Fruit fly (Drosophila melanogaster) whole organism, embryonic: ENCODE results near the gene CG15418.

Experiments used
- Ada2b ChIP-seq: fragments of 200-800 bp; sonication (Bioruptor generic); IDR thresholded peaks from 2 replicates; pipeline ENCODE4 v1.3.6; 2022; ENCODE audit warnings: missing biosample characterization, missing genetic modification characterization
- CG10267 ChIP-seq: fragments of 200-800 bp; sonication (Bioruptor generic); optimal IDR thresholded peaks from 2 replicates; lab custom pipeline; 2018; ENCODE audit warnings: missing biosample characterization, mild to moderate bottlenecking, missing genetic modification characterization, moderate library complexity
- CG10565 ChIP-seq: fragments of 200-800 bp; sonication (Bioruptor generic); optimal IDR thresholded peaks from 3 replicates; lab custom pipeline; 2016; ENCODE audit warnings: missing biosample characterization, mild to moderate bottlenecking, missing genetic modification characterization
- CG10959 ChIP-seq: fragments of 200-800 bp; sonication (Bioruptor generic); IDR thresholded peaks from 2 replicates; pipeline ENCODE4 v1.3.6; 2022; ENCODE audit warnings: missing biosample characterization, missing genetic modification characterization
- CG11504 ChIP-seq: fragments of 200-800 bp; sonication (Bioruptor generic); optimal IDR thresholded peaks from 3 replicates; lab custom pipeline; 2019; ENCODE audit warnings: missing biosample characterization, mild to moderate bottlenecking, missing genetic modification characterization, moderate library complexity
- CG12236 ChIP-seq: fragments of 200-800 bp; sonication (Bioruptor generic); optimal IDR thresholded peaks from 2 replicates; lab custom pipeline; 2016; ENCODE audit warnings: missing biosample characterization, missing genetic modification characterization
- CG13123 ChIP-seq: fragments of 200-800 bp; sonication (Bioruptor generic); optimal IDR thresholded peaks from 2 replicates; lab custom pipeline; 2016; ENCODE audit warnings: missing biosample characterization, missing genetic modification characterization
- CG13287 ChIP-seq: fragments of 200-800 bp; sonication (Bioruptor generic); IDR thresholded peaks from 2 replicates; pipeline ENCODE4 v1.3.6; 2022; ENCODE audit warnings: missing biosample characterization, missing genetic modification characterization; ENCODE audit not compliant: partially characterized antibody
- CG14014 ChIP-seq: fragments of 200-800 bp; sonication (Bioruptor generic); IDR thresholded peaks from 2 replicates; pipeline ENCODE4 v1.3.6; 2022; ENCODE audit warnings: missing biosample characterization, missing genetic modification characterization
- CG15479 ChIP-seq: fragments of 200-800 bp; sonication (Bioruptor generic); optimal IDR thresholded peaks from 3 replicates; lab custom pipeline; 2019; ENCODE audit warnings: missing biosample characterization, mild to moderate bottlenecking, missing genetic modification characterization, moderate library complexity
- CG18764 ChIP-seq: fragments of 200-800 bp; sonication (Bioruptor generic); optimal IDR thresholded peaks from 3 replicates; lab custom pipeline; 2016; ENCODE audit warnings: missing biosample characterization, missing genetic modification characterization
- CG2202 ChIP-seq: fragments of 200-800 bp; sonication (Bioruptor generic); optimal IDR thresholded peaks from 2 replicates; lab custom pipeline; 2018; ENCODE audit warnings: missing biosample characterization, mild to moderate bottlenecking, missing genetic modification characterization
- CG2678 ChIP-seq: fragments of 200-800 bp; sonication (Bioruptor generic); optimal IDR thresholded peaks from 3 replicates; lab custom pipeline; 2019; ENCODE audit warnings: missing biosample characterization, mild to moderate bottlenecking, missing genetic modification characterization, moderate library complexity
- CG30020 ChIP-seq: fragments of 200-800 bp; optimal IDR thresholded peaks from 2 replicates; lab custom pipeline; 2019; ENCODE audit warnings: missing biosample characterization, mild to moderate bottlenecking, missing genetic modification characterization, moderate library complexity
- CG3163 ChIP-seq: fragments of 200-800 bp; sonication (Bioruptor generic); optimal IDR thresholded peaks from 3 replicates; lab custom pipeline; 2016; ENCODE audit warnings: missing biosample characterization, missing genetic modification characterization
- CG3281 ChIP-seq: fragments of 200-800 bp; sonication (Bioruptor generic); optimal IDR thresholded peaks from 3 replicates; lab custom pipeline; 2017; ENCODE audit warnings: missing biosample characterization, mild to moderate bottlenecking, missing genetic modification characterization
- CG4328 ChIP-seq: fragments of 200-800 bp; sonication (Bioruptor generic); optimal IDR thresholded peaks from 3 replicates; lab custom pipeline; 2017; ENCODE audit warnings: missing biosample characterization, missing genetic modification reagents, missing genetic modification characterization
- CG4404 ChIP-seq: fragments of 200-800 bp; sonication (Bioruptor generic); IDR thresholded peaks from 2 replicates; pipeline ENCODE4 v1.3.6; 2022; ENCODE audit warnings: missing biosample characterization, missing genetic modification characterization
- CG4424 ChIP-seq: fragments of 200-800 bp; sonication (Bioruptor generic); optimal IDR thresholded peaks from 3 replicates; lab custom pipeline; 2016; ENCODE audit warnings: missing biosample characterization, missing genetic modification characterization
- CG4854 ChIP-seq: fragments of 200-800 bp; sonication (Bioruptor generic); optimal IDR thresholded peaks from 2 replicates; lab custom pipeline; 2016; ENCODE audit warnings: missing biosample characterization, missing genetic modification characterization, inconsistent platforms
- CG7372 ChIP-seq: fragments of 200-800 bp; sonication (Bioruptor generic); IDR thresholded peaks from 2 replicates; pipeline ENCODE4 v1.3.6; 2022; ENCODE audit warnings: missing biosample characterization, missing genetic modification characterization
- CG8281 ChIP-seq: fragments of 200-800 bp; sonication (Bioruptor generic); optimal IDR thresholded peaks from 2 replicates; lab custom pipeline; 2018; ENCODE audit warnings: missing biosample characterization, mild to moderate bottlenecking, missing genetic modification characterization, moderate library complexity
- CG8290 ChIP-seq, 3 experiments: fragments of 200-800 bp; sonication (Bioruptor generic); optimal IDR thresholded peaks; 2 replicates each; lab custom pipeline; 2016 to 2019; ENCODE audit warnings: missing biosample characterization in 3 of 3, missing genetic modification characterization in 3 of 3, mild to moderate bottlenecking in 2 of 3, moderate library complexity in 1 of 3
- CG8359 ChIP-seq: fragments of 200-800 bp; sonication (Bioruptor generic); optimal IDR thresholded peaks from 2 replicates; lab custom pipeline; 2017; ENCODE audit warnings: missing biosample characterization, mild to moderate bottlenecking, missing genetic modification characterization, borderline replicate concordance
- CG8924 ChIP-seq: fragments of 200-800 bp; optimal IDR thresholded peaks from 3 replicates; lab custom pipeline; 2019; ENCODE audit warnings: missing biosample characterization, mild to moderate bottlenecking, missing genetic modification characterization, moderate library complexity
- CG9727 ChIP-seq: fragments of 200-800 bp; sonication (Bioruptor generic); optimal IDR thresholded peaks from 3 replicates; lab custom pipeline; 2017; ENCODE audit warnings: missing biosample characterization, mild to moderate bottlenecking, missing genetic modification characterization
- CrebB ChIP-seq: fragments of 200-800 bp; sonication (Bioruptor generic); optimal IDR thresholded peaks from 3 replicates; lab custom pipeline; 2018; ENCODE audit warnings: missing biosample characterization, mild to moderate bottlenecking, missing genetic modification characterization
- Dad ChIP-seq: fragments of 200-800 bp; sonication (Bioruptor generic); optimal IDR thresholded peaks from 3 replicates; lab custom pipeline; 2016; ENCODE audit warnings: missing biosample characterization, missing genetic modification characterization
- HLHmδ ChIP-seq: fragments of 200-800 bp; sonication (Bioruptor generic); optimal IDR thresholded peaks from 2 replicates; lab custom pipeline; 2018; ENCODE audit warnings: missing biosample characterization, mild to moderate bottlenecking, missing genetic modification characterization, moderate library complexity
- Hand ChIP-seq: fragments of 200-800 bp; sonication (Bioruptor generic); optimal IDR thresholded peaks from 2 replicates; lab custom pipeline; 2017; ENCODE audit warnings: mild to moderate bottlenecking, missing biosample characterization, missing genetic modification reagents, missing genetic modification characterization
- Mrtf ChIP-seq: fragments of 200-800 bp; sonication (Bioruptor generic); IDR thresholded peaks from 3 replicates; pipeline ENCODE4 v1.3.6; 2022; ENCODE audit warnings: missing biosample characterization, missing genetic modification characterization
- Myb ChIP-seq: fragments of 200-800 bp; sonication (Bioruptor generic); optimal IDR thresholded peaks from 2 replicates; lab custom pipeline; 2016; ENCODE audit warnings: missing biosample characterization, missing genetic modification characterization
- Nf-YB ChIP-seq: fragments of 200-800 bp; sonication (Bioruptor generic); optimal IDR thresholded peaks from 3 replicates; lab custom pipeline; 2019; ENCODE audit warnings: missing biosample characterization, mild to moderate bottlenecking, missing genetic modification characterization, moderate library complexity
- Optix ChIP-seq: fragments of 200-800 bp; sonication (Bioruptor generic); IDR thresholded peaks from 3 replicates; pipeline ENCODE4 v1.3.6; 2022; ENCODE audit warnings: missing biosample characterization, missing genetic modification characterization
- Sin3A ChIP-seq: fragments of >200 bp; optimal IDR thresholded peaks from 2 replicates; lab custom pipeline; 2018
- Trl ChIP-seq, 3 experiments: fragments of >200 bp in 2 of 3; fragments of 200-800 bp in 1 of 3; sonication (Bioruptor generic) in 1 of 3; optimal IDR thresholded peaks; 2 replicates in 1 of 3; 3 replicates in 2 of 3; lab custom pipeline; 2016 to 2017; ENCODE audit warnings: missing biosample characterization in 1 of 3, missing genetic modification characterization in 1 of 3
- Vsx1 ChIP-seq: fragments of 200-800 bp; sonication (Bioruptor generic); optimal IDR thresholded peaks from 2 replicates; lab custom pipeline; 2017; ENCODE audit warnings: missing biosample characterization, mild to moderate bottlenecking, missing genetic modification characterization, missing genetic modification reagents
- az2 ChIP-seq: fragments of 200-800 bp; sonication (Bioruptor generic); optimal IDR thresholded peaks from 3 replicates; lab custom pipeline; 2016; ENCODE audit warnings: missing biosample characterization, missing genetic modification characterization
- cg ChIP-seq: fragments of 200-800 bp; sonication (Bioruptor generic); optimal IDR thresholded peaks from 3 replicates; lab custom pipeline; 2019; ENCODE audit warnings: missing biosample characterization, mild to moderate bottlenecking, missing genetic modification characterization, moderate library complexity
- fd3F ChIP-seq: fragments of 200-800 bp; sonication (Bioruptor generic); optimal IDR thresholded peaks from 2 replicates; lab custom pipeline; 2018; ENCODE audit warnings: missing biosample characterization, mild to moderate bottlenecking, missing genetic modification characterization, moderate library complexity
- gcm2 ChIP-seq: fragments of 200-800 bp; sonication (Bioruptor generic); optimal IDR thresholded peaks from 2 replicates; lab custom pipeline; 2016; ENCODE audit warnings: missing biosample characterization, missing genetic modification characterization
- hbn ChIP-seq: fragments of 200-800 bp; sonication (Bioruptor generic); IDR thresholded peaks from 2 replicates; pipeline ENCODE4 v1.3.6; 2022; ENCODE audit warnings: missing biosample characterization, missing genetic modification characterization; ENCODE audit not compliant: partially characterized antibody
- her ChIP-seq: fragments of 200-800 bp; sonication (Bioruptor generic); optimal IDR thresholded peaks from 2 replicates; lab custom pipeline; 2016; ENCODE audit warnings: missing biosample characterization, missing genetic modification characterization
- otp ChIP-seq: fragments of 200-800 bp; sonication (Bioruptor generic); IDR thresholded peaks from 3 replicates; pipeline ENCODE4, ENCODE4 v1.3.6; 2022; ENCODE audit warnings: missing biosample characterization, missing genetic modification characterization
- run ChIP-seq: fragments of 200-800 bp; sonication (Bioruptor generic); optimal IDR thresholded peaks from 3 replicates; lab custom pipeline; 2018; ENCODE audit warnings: missing biosample characterization, mild to moderate bottlenecking, missing genetic modification characterization
- shn ChIP-seq: fragments of 200-800 bp; sonication (Bioruptor generic); optimal IDR thresholded peaks from 3 replicates; lab custom pipeline; 2016; ENCODE audit warnings: missing biosample characterization, missing genetic modification characterization
- ssp ChIP-seq: fragments of 200-800 bp; sonication (Bioruptor generic); IDR thresholded peaks from 2 replicates; pipeline ENCODE4 v1.3.6; 2022; ENCODE audit warnings: missing biosample characterization, missing genetic modification characterization
- tap ChIP-seq: fragments of 200-800 bp; optimal IDR thresholded peaks from 3 replicates; lab custom pipeline; 2019; ENCODE audit warnings: missing biosample characterization, mild to moderate bottlenecking, missing genetic modification characterization, moderate library complexity
- trh ChIP-seq: fragments of 200-800 bp; sonication (Bioruptor generic); optimal IDR thresholded peaks from 2 replicates; lab custom pipeline; 2016; ENCODE audit warnings: missing biosample characterization, missing genetic modification characterization
- ttk ChIP-seq: fragments of 200-800 bp; sonication (Bioruptor generic); IDR thresholded peaks from 2 replicates; pipeline ENCODE4 v2.1.2; 2022; ENCODE audit warnings: missing biosample characterization, missing genetic modification characterization
- zfh2 ChIP-seq: fragments of 200-800 bp; sonication (Bioruptor generic); optimal IDR thresholded peaks from 2 replicates; lab custom pipeline; 2016; ENCODE audit warnings: missing biosample characterization, missing genetic modification characterization

Gene CG15418

dm6 chr2L:3629466-3629865 is 8.0 kb upstream of the CG15418 start (continued):
- TF ChIP-seq CG18764 (GFP tag; lab: Kevin White, UChicago) (no peak), CG8290 (GFP tag; optimal IDR thresholded peaks at IDR 0.05; lab: Kevin White, UChicago) (no peak), CG8290 (tag; optimal IDR thresholded peaks at IDR 0.05; lab: Kevin White, UChicago) (peak in 1 of 2 experiments; percentile 13), CG9727 (GFP tag; lab: Kevin White, UChicago) (no peak), Vsx1 (GFP tag; lab: Kevin White, UChicago) (no peak), Myb (GFP tag; lab: Kevin White, UChicago) (no peak), CG4404 (GFP tag; lab: Robert Waterston, UW) (0 out of 2 replicates have a peak, but pooled peaks have one; percentile 19), CG30020 (tag; lab: Kevin White, UChicago) (no peak), CG2202 (tag; lab: Kevin White, UChicago) (no peak), otp (0 out of 3 replicates have a peak, but pooled peaks have one; percentile 15), hbn (GFP tag; lab: Robert Waterston, UW) (no peak), CrebB (tag; lab: Kevin White, UChicago) (no peak), Dad (GFP tag; lab: Kevin White, UChicago) (no peak), run (tag; lab: Kevin White, UChicago) (no peak), CG12236 (no peak), az2 (peak; percentile 13), CG10267 (tag; lab: Kevin White, UChicago) (peak; percentile 1), CG15479 (GFP tag; lab: Kevin White, UChicago) (no peak), her (GFP tag; lab: Kevin White, UChicago) (no peak), CG7372 (GFP tag; lab: Robert Waterston, UW) (peak; percentile 43; the same call in 1 of the 2 replicates), HLHmδ (no peak), trh (GFP tag; lab: Kevin White, UChicago) (no peak), CG3281 (peak; percentile 41), zfh2 (peak; percentile 14), CG8281 (tag; lab: Kevin White, UChicago) (no peak), fd3F (GFP tag; lab: Kevin White, UChicago) (peak; percentile 16), gcm2 (GFP tag; lab: Kevin White, UChicago) (no peak), CG11504 (tag; lab: Kevin White, UChicago) (no peak), Ada2b (GFP tag; lab: Robert Waterston, UW) (no peak; the same call in 1 of the 2 replicates), CG13287 (GFP tag; lab: Robert Waterston, UW) (no peak), ttk (no peak), tap (tag; lab: Kevin White, UChicago) (no peak), CG4328 (GFP tag; lab: Kevin White, UChicago) (no peak), CG4854 (GFP tag; lab: Kevin White, UChicago) (no peak), shn (GFP tag; lab: Kevin White, UChicago) (no peak), CG8359 (no peak), CG4424 (peak; percentile 26), Nf-YB (GFP tag; lab: Kevin White, UChicago) (no peak), Sin3A (lab: Kevin White, UChicago) (no peak), CG14014 (GFP tag; lab: Robert Waterston, UW) (peak; percentile 53; the same call in 1 of the 2 replicates), CG8924 (tag; lab: Kevin White, UChicago) (no peak), cg (GFP tag; lab: Kevin White, UChicago) (no peak), CG10959 (GFP tag; lab: Robert Waterston, UW) (no peak), Hand (GFP tag; lab: Kevin White, UChicago) (no peak), CG13123 (GFP tag; lab: Kevin White, UChicago) (no peak), CG2678 (tag; lab: Kevin White, UChicago) (peak; percentile 50), CG3163 (no peak), Trl (optimal IDR thresholded peaks at IDR 0.05; lab: Kevin White, UChicago) (no peak), Trl (GFP tag; optimal IDR thresholded peaks at IDR 0.05; lab: Kevin White, UChicago) (no peak), Optix (no peak), ssp (GFP tag; lab: Robert Waterston, UW) (no peak), CG10565 (no peak), Mrtf (0 out of 3 replicates have a peak, but pooled peaks have one; percentile 25)
